Fruit fly (Drosophila melanogaster) S2 (cell line): ENCODE measurements around the gene exex.

Source experiments
- CG8478 ChIP-seq: fragments of >200 bp; optimal IDR thresholded peaks from 2 replicates; lab custom pipeline; 2018
- CTCF ChIP-seq, 2 experiments: fragments of >200 bp; optimal IDR thresholded peaks; 2 replicates each; lab custom pipeline; 2018

dm6 chr3L:7967203-7967602 is 19.2 kb downstream of the exex start:
- TF ChIP-seq CTCF (optimal IDR thresholded peaks at IDR 0.05; lab: Kevin White, UChicago), result no peak
- TF ChIP-seq CG8478 (lab: Kevin White, UChicago), result no peak
